Worm (Caenorhabditis elegans) whole organism, late embryonic: ENCODE results near the gene agmo-1.

Source experiments
- C38D4.7 ChIP-seq: fragments of 200-800 bp; sonication (Bioruptor generic); optimal IDR thresholded peaks from 2 replicates; lab custom pipeline; 2018; ENCODE audit warnings: mild to moderate bottlenecking, missing genetic modification characterization, moderate library complexity, missing compliant biosample characterization
- ama-1 ChIP-seq: fragments of 150-350 bp; optimal IDR thresholded peaks from 2 replicates; lab custom pipeline; 2014
- ceh-19 ChIP-seq: fragments of 200-800 bp; sonication (Bioruptor generic); optimal IDR thresholded peaks from 2 replicates; lab custom pipeline; 2018; ENCODE audit warnings: mild to moderate bottlenecking, missing genetic modification characterization, missing compliant biosample characterization
- ceh-2 ChIP-seq: sonication (generic microtip); optimal IDR thresholded peaks from 2 replicates; lab custom pipeline; 2016; ENCODE audit warnings: missing genotype, missing genetic modification characterization, missing compliant biosample characterization
- ceh-24 ChIP-seq: sonication (generic microtip); optimal IDR thresholded peaks from 2 replicates; lab custom pipeline; 2016; ENCODE audit warnings: mild to moderate bottlenecking, missing genetic modification characterization, missing compliant biosample characterization
- ceh-45 ChIP-seq: fragments of 200-800 bp; sonication (Bioruptor generic); IDR thresholded peaks from 2 replicates; pipeline ENCODE4 v1.3.6; 2022; ENCODE audit warnings: missing genetic modification reagents, missing genetic modification characterization, missing compliant biosample characterization
- ceh-6 ChIP-seq: fragments of 200-800 bp; sonication (Bioruptor generic); optimal IDR thresholded peaks from 2 replicates; lab custom pipeline; 2018; ENCODE audit warnings: mild to moderate bottlenecking, missing genetic modification characterization, missing compliant biosample characterization
- che-1 ChIP-seq: sonication (generic microtip); optimal IDR thresholded peaks from 2 replicates; lab custom pipeline; 2016; ENCODE audit warnings: mild to moderate bottlenecking, missing genetic modification characterization, missing compliant biosample characterization
- gmeb-2 ChIP-seq: sonication (generic microtip); optimal IDR thresholded peaks from 2 replicates; lab custom pipeline; 2016; ENCODE audit warnings: missing genetic modification characterization, inconsistent platforms, missing compliant biosample characterization
- hlh-13 ChIP-seq: fragments of 200-800 bp; sonication (Bioruptor generic); optimal IDR thresholded peaks from 2 replicates; lab custom pipeline; 2018; ENCODE audit warnings: mild to moderate bottlenecking, missing genetic modification characterization, missing compliant biosample characterization
- hlh-15 ChIP-seq: sonication (generic microtip); optimal IDR thresholded peaks from 2 replicates; lab custom pipeline; 2016; ENCODE audit warnings: missing genetic modification characterization, missing compliant biosample characterization
- pax-1 ChIP-seq: fragments of 150-350 bp; optimal IDR thresholded peaks from 2 replicates; lab custom pipeline; 2014; ENCODE audit warnings: missing biosample characterization, missing genetic modification characterization
- pha-4 ChIP-seq: fragments of 150-350 bp; optimal IDR thresholded peaks from 2 replicates; lab custom pipeline; 2018; ENCODE audit warnings: missing biosample characterization, missing genetic modification reagents, missing genetic modification characterization
- ref-2 ChIP-seq: sonication (generic microtip); optimal IDR thresholded peaks from 2 replicates; lab custom pipeline; 2016; ENCODE audit warnings: missing genetic modification characterization, missing compliant biosample characterization
- rnt-1 ChIP-seq: sonication (generic microtip); optimal IDR thresholded peaks from 2 replicates; lab custom pipeline; 2016; ENCODE audit warnings: missing genetic modification characterization, missing compliant biosample characterization
- sox-4 ChIP-seq: sonication (generic microtip); optimal IDR thresholded peaks from 2 replicates; lab custom pipeline; 2017; ENCODE audit warnings: mild to moderate bottlenecking, missing genetic modification characterization, inconsistent platforms, missing compliant biosample characterization
- zip-5 ChIP-seq: sonication (generic microtip); optimal IDR thresholded peaks from 2 replicates; lab custom pipeline; 2016; ENCODE audit warnings: missing genetic modification characterization, missing compliant biosample characterization

Gene agmo-1

DNA sequence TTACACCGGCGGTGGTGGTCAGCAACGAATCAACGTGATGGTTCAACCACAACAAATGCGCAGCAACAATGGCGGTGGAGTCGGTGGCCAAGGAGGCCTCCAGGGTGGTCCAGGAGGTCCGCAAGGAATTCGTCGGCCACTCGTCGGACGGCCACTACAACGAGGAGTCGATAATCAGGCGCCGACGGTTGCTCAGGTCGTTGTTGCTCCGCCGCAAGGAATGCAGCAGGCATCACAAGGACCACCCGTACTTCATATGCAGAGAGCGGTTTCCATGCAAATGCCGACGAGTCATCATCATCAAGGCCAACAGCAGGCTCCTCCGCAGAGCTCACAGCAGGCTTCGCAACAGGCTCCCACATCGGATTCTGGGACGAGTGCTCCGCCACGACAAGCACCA, 54.9 kb downstream of the agmo-1 start:
- TF ChIP-seq ama-1 (lab: Kevin White, UChicago) (no peak), pha-4 (tag; lab: Kevin White, UChicago) (no peak), ceh-6 (no peak), ceh-45 (GFP tag; lab: Robert Waterston, UW) (no peak), gmeb-2 (tag; lab: Kevin White, UChicago) (no peak), hlh-13 (no peak), C38D4.7 (no peak), sox-4 (tag; lab: Kevin White, UChicago) (no peak), rnt-1 (tag; lab: Kevin White, UChicago) (no peak), ceh-19 (GFP tag; lab: Kevin White, UChicago) (no peak), zip-5 (tag; lab: Kevin White, UChicago) (no peak), che-1 (tag; lab: Kevin White, UChicago) (no peak), ceh-24 (tag; lab: Kevin White, UChicago) (no peak), ceh-2 (tag; lab: Kevin White, UChicago) (no peak), ref-2 (tag; lab: Kevin White, UChicago) (no peak), hlh-15 (tag; lab: Kevin White, UChicago) (no peak), pax-1 (tag; lab: Kevin White, UChicago) (no peak)
